Worm (Caenorhabditis elegans): ENCODE measurements around the gene F18A1.7.

The F18A1.7 gene

ce11 chrII:7628640-7629039 lies 34.9 kb downstream of the F18A1.7 start (continued):
- TF ChIP-seq isw-1 (GFP tag; IDR thresholded peaks at IDR 0.05) (no peak), egl-27 (tag; optimal IDR thresholded peaks at IDR 0.05) (no peak), aly-2 (tag; optimal IDR thresholded peaks at IDR 0.05) (no peak), lsy-2 (tag; optimal IDR thresholded peaks at IDR 0.05) (peak in 1 of 2 experiments; percentile 16), lin-39 (tag; optimal IDR thresholded peaks at IDR 0.05) (no peak), ztf-4 (tag; optimal IDR thresholded peaks at IDR 0.05) (no peak), dsc-1 (tag; optimal IDR thresholded peaks at IDR 0.05) (no peak), efl-1 (optimal IDR thresholded peaks at IDR 0.05) (no peak), efl-1 (GFP tag; optimal IDR thresholded peaks at IDR 0.05 in 1 of 2) (peak in 1 of 2 experiments; percentile 31), pqm-1 (tag; optimal IDR thresholded peaks at IDR 0.05) (no peak), unc-86 (tag; optimal IDR thresholded peaks at IDR 0.05) (no peak), grh-1 (GFP tag; IDR thresholded peaks at IDR 0.05) (peak; percentile 62; the same call in 1 of the 2 replicates), xbp-1 (tag; optimal IDR thresholded peaks at IDR 0.05) (no peak), lin-35 (GFP tag; optimal IDR thresholded peaks at IDR 0.05) (peak in 1 of 2 experiments; percentile 57), snu-23 (GFP tag; optimal IDR thresholded peaks at IDR 0.05) (peak; percentile 46), zip-4 (GFP tag; optimal IDR thresholded peaks at IDR 0.05) (no peak), mdl-1 (tag; optimal IDR thresholded peaks at IDR 0.05) (peak in 1 of 2 experiments; percentile 6), ztf-11 (tag; optimal IDR thresholded peaks at IDR 0.05) (no peak), ceh-90 (tag; optimal IDR thresholded peaks at IDR 0.05) (no peak), C16A3.4 (tag; optimal IDR thresholded peaks at IDR 0.05) (no peak), aha-1 (tag; optimal IDR thresholded peaks at IDR 0.05) (no peak), dpl-1 (GFP tag; optimal IDR thresholded peaks at IDR 0.05) (peak in 1 of 3 experiments; percentile 1)

ce11 chrII:7624995-7625394 lies 38.6 kb downstream of the F18A1.7 start:
- TF ChIP-seq nhr-47 (tag; optimal IDR thresholded peaks at IDR 0.05) (no peak), nhr-28 (tag; optimal IDR thresholded peaks at IDR 0.05) (no peak), lin-14 (GFP tag; optimal IDR thresholded peaks at IDR 0.05) (peak; percentile 19), unc-62 (GFP tag; optimal IDR thresholded peaks at IDR 0.05) (no peak), unc-86 (tag; optimal IDR thresholded peaks at IDR 0.05) (peak; percentile 53)

- TF ChIP-seq blmp-1 (tag; optimal IDR thresholded peaks at IDR 0.05): peak; percentile 90
- TF ChIP-seq elt-2 (tag; optimal IDR thresholded peaks at IDR 0.05): no peak
- peak; percentile 3 for TF ChIP-seq lin-14 (GFP tag; optimal IDR thresholded peaks at IDR 0.05)
These were observed 39.3 kb downstream of the F18A1.7 start for ce11 chrII:7624272-7624671.

DNA sequence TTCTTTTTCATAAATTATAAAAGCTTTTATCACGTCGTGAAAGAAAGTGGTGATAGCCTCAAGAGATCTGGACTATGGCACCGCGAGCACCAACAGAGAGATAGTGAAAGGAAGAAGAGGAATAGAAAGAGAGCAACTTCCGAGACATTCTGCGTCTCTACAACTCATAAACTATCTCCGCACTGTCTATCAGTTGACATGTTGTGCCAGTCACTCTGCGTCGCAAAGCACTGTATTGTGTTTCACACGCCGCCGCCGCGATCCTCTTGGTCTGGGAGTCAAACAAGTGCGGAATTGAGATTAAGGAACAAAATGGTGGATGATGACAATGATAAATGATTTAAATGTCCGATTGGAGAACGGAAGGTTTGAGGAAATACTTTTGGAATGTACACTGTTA lies 40.1 kb downstream of the F18A1.7 start:
- peak; percentile 43 for TF ChIP-seq lin-14 (GFP tag; optimal IDR thresholded peaks at IDR 0.05)
- peak; percentile 29 for TF ChIP-seq tbx-2 (tag; optimal IDR thresholded peaks at IDR 0.05)
- TF ChIP-seq rnt-1 (tag; optimal IDR thresholded peaks at IDR 0.05): peak; percentile 58
- peak; percentile 35 for TF ChIP-seq nhr-71 (tag; optimal IDR thresholded peaks at IDR 0.05)
- peak in 1 of 2 experiments; percentile 1 for TF ChIP-seq mdl-1 (tag; optimal IDR thresholded peaks at IDR 0.05)
- TF ChIP-seq efl-1 (optimal IDR thresholded peaks at IDR 0.05): peak; percentile 3 to 24
- peak in 1 of 2 experiments; percentile 12 for TF ChIP-seq efl-1 (GFP tag; optimal IDR thresholded peaks at IDR 0.05 in 1 of 2)
- TF ChIP-seq unc-98 (GFP tag; IDR thresholded peaks at IDR 0.05): no peak
- peak; percentile 21 for TF ChIP-seq swsn-7 (tag; optimal IDR thresholded peaks at IDR 0.05)
- peak; percentile 48 for TF ChIP-seq elt-2 (tag; optimal IDR thresholded peaks at IDR 0.05)
- TF ChIP-seq jun-1 (tag; optimal IDR thresholded peaks at IDR 0.05): peak; percentile 26
- peak; percentile 37 for TF ChIP-seq blmp-1 (tag; optimal IDR thresholded peaks at IDR 0.05)
- TF ChIP-seq sup-37 (GFP tag; optimal IDR thresholded peaks at IDR 0.05): no peak
- TF ChIP-seq ztf-4 (tag; optimal IDR thresholded peaks at IDR 0.05): no peak
- no peak for TF ChIP-seq tlp-1 (tag; optimal IDR thresholded peaks at IDR 0.05)
- no peak for TF ChIP-seq Y116A8C.19 (tag; optimal IDR thresholded peaks at IDR 0.05; ENCODE audit: borderline replicate concordance)
- TF ChIP-seq ceh-8 (GFP tag; optimal IDR thresholded peaks at IDR 0.05): no peak

All from whole organism, L1 larva.